Worm (Caenorhabditis elegans) whole organism, L4 larva: ENCODE data around the gene C39E6.2.
A peak's percentile ranks its signal among the peaks of the same experiment; 100 is the strongest.

Experiments
- D1046.2 ChIP-seq: fragments of 200-800 bp; sonication (Bioruptor generic); IDR thresholded peaks from 2 replicates; pipeline ENCODE4 v1.3.6; 2022; ENCODE audit warnings: missing genetic modification characterization, missing compliant biosample characterization
- F44E2.7 ChIP-seq: fragments of 200-800 bp; sonication (Bioruptor generic); IDR thresholded peaks from 2 replicates; pipeline ENCODE4 v2.1.2; 2022; ENCODE audit warnings: missing genetic modification characterization, missing compliant biosample characterization
- R02D3.7 ChIP-seq: fragments of 150-350 bp; sonication (generic microtip); optimal IDR thresholded peaks from 3 replicates; lab custom pipeline; 2014; ENCODE audit warnings: missing biosample characterization, missing genetic modification characterization
- Y105C5A.15 ChIP-seq: fragments of 200-800 bp; sonication (Bioruptor generic); IDR thresholded peaks from 2 replicates; pipeline ENCODE4 v1.3.6; 2022; ENCODE audit warnings: missing genetic modification characterization, missing compliant biosample characterization
- Y48G9A.11 ChIP-seq: fragments of 200-800 bp; sonication (Bioruptor generic); IDR thresholded peaks from 2 replicates; pipeline ENCODE4 v1.3.6; 2022; ENCODE audit warnings: missing genetic modification reagents, missing genetic modification characterization, missing compliant biosample characterization
- Y5F2A.4 ChIP-seq: fragments of 200-800 bp; sonication (Bioruptor generic); optimal IDR thresholded peaks from 2 replicates; lab custom pipeline; 2018; ENCODE audit warnings: mild to moderate bottlenecking, missing genetic modification characterization, missing compliant biosample characterization
- ZK337.2 ChIP-seq: fragments of 200-800 bp; sonication (Bioruptor generic); IDR thresholded peaks from 2 replicates; pipeline ENCODE4 v1.3.6; 2022; ENCODE audit warnings: missing genetic modification reagents, missing genetic modification characterization, missing compliant biosample characterization
- ZK546.5 ChIP-seq, 2 experiments: sonication (generic microtip); optimal IDR thresholded peaks; 2 replicates each; lab custom pipeline; 2017; ENCODE audit warnings: missing biosample characterization in 2 of 2, missing genetic modification characterization in 2 of 2
- aly-2 ChIP-seq: sonication (generic microtip); optimal IDR thresholded peaks from 2 replicates; lab custom pipeline; 2018; ENCODE audit warnings: missing biosample characterization, missing genetic modification characterization
- arid-1 ChIP-seq: fragments of 200-800 bp; sonication (Bioruptor generic); conservative IDR thresholded peaks from 2 replicates; pipeline ENCODE4 v1.3.6; 2022; ENCODE audit warnings: missing genetic modification reagents, missing genetic modification characterization, missing compliant biosample characterization
- attf-4 ChIP-seq: sonication (generic microtip); optimal IDR thresholded peaks from 3 replicates; lab custom pipeline; 2017; ENCODE audit warnings: missing biosample characterization, missing genetic modification characterization
- ceh-28 ChIP-seq: fragments of 150-350 bp; optimal IDR thresholded peaks from 2 replicates; lab custom pipeline; 2014; ENCODE audit warnings: missing biosample characterization, missing genetic modification reagents, missing genetic modification characterization
- ceh-32 ChIP-seq: sonication (generic microtip); optimal IDR thresholded peaks from 2 replicates; lab custom pipeline; 2016; ENCODE audit warnings: mild to moderate bottlenecking, missing genetic modification characterization, missing compliant biosample characterization; ENCODE audit not compliant: poor library complexity
- ceh-82 ChIP-seq: sonication (generic microtip); optimal IDR thresholded peaks from 2 replicates; lab custom pipeline; 2017; ENCODE audit warnings: missing biosample characterization, missing genetic modification characterization
- daf-12 ChIP-seq: fragments of 150-350 bp; optimal IDR thresholded peaks from 2 replicates; lab custom pipeline; 2014; ENCODE audit warnings: missing biosample characterization, missing genetic modification reagents, missing genetic modification characterization
- daf-19 ChIP-seq: fragments of 200-800 bp; sonication (Bioruptor generic); conservative IDR thresholded peaks from 2 replicates; pipeline ENCODE4 v1.3.6; 2022; ENCODE audit warnings: missing genetic modification characterization, missing compliant biosample characterization
- daf-8 ChIP-seq: fragments of 200-800 bp; sonication (Bioruptor generic); IDR thresholded peaks from 2 replicates; pipeline ENCODE4 v1.3.6; 2022; ENCODE audit warnings: missing genetic modification characterization, missing compliant biosample characterization
- dmd-6 ChIP-seq: fragments of 200-800 bp; sonication (Bioruptor generic); IDR thresholded peaks from 2 replicates; pipeline ENCODE4 v1.3.6; 2022; ENCODE audit warnings: missing genetic modification reagents, missing genetic modification characterization, missing compliant biosample characterization
- dmd-9 ChIP-seq: fragments of 200-800 bp; sonication (Bioruptor generic); IDR thresholded peaks from 2 replicates; pipeline ENCODE4 v1.3.6; 2022; ENCODE audit warnings: missing genetic modification reagents, missing genetic modification characterization, missing compliant biosample characterization
- dpl-1 ChIP-seq: fragments of 150-350 bp; optimal IDR thresholded peaks from 2 replicates; lab custom pipeline; 2014; ENCODE audit warnings: missing biosample characterization, missing genetic modification reagents, missing genetic modification characterization
- duxl-1 ChIP-seq: sonication (generic microtip); optimal IDR thresholded peaks from 2 replicates; lab custom pipeline; 2016; ENCODE audit warnings: mild to moderate bottlenecking, missing genetic modification characterization, moderate library complexity, missing compliant biosample characterization; ENCODE audit not compliant: poor library complexity
- egl-27 ChIP-seq: sonication (generic microtip); optimal IDR thresholded peaks from 3 replicates; lab custom pipeline; 2017; ENCODE audit warnings: missing biosample characterization, missing genetic modification reagents, missing genetic modification characterization
- egl-43 ChIP-seq: fragments of 200-800 bp; sonication (Bioruptor generic); IDR thresholded peaks from 2 replicates; pipeline ENCODE4 v1.3.6; 2022; ENCODE audit warnings: missing genetic modification reagents, missing genetic modification characterization, missing compliant biosample characterization
- hlh-11 ChIP-seq: fragments of 200-800 bp; sonication (Bioruptor generic); optimal IDR thresholded peaks from 2 replicates; lab custom pipeline; 2018; ENCODE audit warnings: mild to moderate bottlenecking, missing genetic modification characterization, missing compliant biosample characterization
- hlh-30 ChIP-seq: sonication (generic microtip); optimal IDR thresholded peaks from 2 replicates; lab custom pipeline; 2017; ENCODE audit warnings: antibody characterized with exemption, mild to moderate bottlenecking, missing genetic modification characterization, missing compliant biosample characterization; ENCODE audit not compliant: insufficient read depth
- hmg-1.1 ChIP-seq: fragments of 200-800 bp; sonication (Bioruptor generic); IDR thresholded peaks from 2 replicates; pipeline ENCODE4 v1.3.6; 2022; ENCODE audit warnings: missing genetic modification reagents, missing genetic modification characterization, missing compliant biosample characterization
- jun-1 ChIP-seq: fragments of 150-350 bp; optimal IDR thresholded peaks from 2 replicates; lab custom pipeline; 2014; ENCODE audit warnings: missing biosample characterization, missing genetic modification reagents, missing genetic modification characterization
- lim-7 ChIP-seq: fragments of 200-800 bp; sonication (Bioruptor generic); IDR thresholded peaks from 2 replicates; pipeline ENCODE4 v1.3.6; 2022; ENCODE audit warnings: missing genetic modification characterization, missing compliant biosample characterization
- lin-15B ChIP-seq: fragments of 150-350 bp; sonication (generic microtip); optimal IDR thresholded peaks from 3 replicates; lab custom pipeline; 2014; ENCODE audit warnings: missing biosample characterization, missing genetic modification characterization
- lin-29 ChIP-seq: fragments of 200-800 bp; sonication (Bioruptor generic); IDR thresholded peaks from 2 replicates; pipeline ENCODE4 v1.3.6; 2022; ENCODE audit warnings: missing genetic modification reagents, missing genetic modification characterization, missing compliant biosample characterization
- lin-38 ChIP-seq: fragments of 200-800 bp; sonication (Bioruptor generic); IDR thresholded peaks from 2 replicates; pipeline ENCODE4 v1.3.6; 2022; ENCODE audit warnings: missing genetic modification reagents, missing genetic modification characterization, missing compliant biosample characterization
- lin-39 ChIP-seq: fragments of 150-350 bp; optimal IDR thresholded peaks from 2 replicates; lab custom pipeline; 2014; ENCODE audit warnings: missing biosample characterization, missing genetic modification reagents, missing genetic modification characterization
- lir-3 ChIP-seq: sonication (generic microtip); optimal IDR thresholded peaks from 2 replicates; lab custom pipeline; 2016; ENCODE audit warnings: mild to moderate bottlenecking, missing genetic modification characterization, missing compliant biosample characterization
- lsy-2 ChIP-seq, 2 experiments: fragments of 150-350 bp in 1 of 2; sonication (generic microtip) in 1 of 2; optimal IDR thresholded peaks; 2 replicates each; lab custom pipeline; 2014 to 2017; ENCODE audit warnings: missing biosample characterization in 2 of 2, missing genetic modification characterization in 2 of 2
- madf-5 ChIP-seq, 2 experiments: fragments of 200-800 bp; sonication (Bioruptor generic); IDR thresholded peaks; 2 replicates each; pipeline ENCODE4 v1.3.6; 2022; ENCODE audit warnings: missing compliant biosample characterization in 2 of 2, missing genetic modification characterization in 2 of 2
- mdl-1 ChIP-seq, 2 experiments: fragments of 150-350 bp in 1 of 2; sonication (generic microtip) in 1 of 2; optimal IDR thresholded peaks; 2 replicates each; lab custom pipeline; 2014 to 2017; ENCODE audit warnings: missing biosample characterization in 2 of 2, missing genetic modification characterization in 2 of 2
- mdt-29 ChIP-seq: fragments of 200-800 bp; sonication (Bioruptor generic); IDR thresholded peaks from 2 replicates; pipeline ENCODE4 v1.3.6; 2022; ENCODE audit warnings: missing genetic modification reagents, missing genetic modification characterization, missing compliant biosample characterization
- mes-2 ChIP-seq: sonication (generic microtip); optimal IDR thresholded peaks from 2 replicates; lab custom pipeline; 2016; ENCODE audit warnings: missing genotype, mild to moderate bottlenecking, missing genetic modification characterization, missing compliant biosample characterization; ENCODE audit not compliant: poor library complexity, severe bottlenecking
- mxl-3 ChIP-seq: fragments of 200-800 bp; sonication (Bioruptor generic); optimal IDR thresholded peaks from 2 replicates; lab custom pipeline; 2018; ENCODE audit warnings: mild to moderate bottlenecking, missing genetic modification characterization, missing compliant biosample characterization
- nhr-102 ChIP-seq: sonication (generic microtip); optimal IDR thresholded peaks from 2 replicates; lab custom pipeline; 2016; ENCODE audit warnings: mild to moderate bottlenecking, missing genetic modification characterization, moderate library complexity, missing compliant biosample characterization
- nhr-28 ChIP-seq: fragments of 150-350 bp; optimal IDR thresholded peaks from 2 replicates; lab custom pipeline; 2014; ENCODE audit warnings: missing biosample characterization, missing genetic modification characterization
- nhr-76 ChIP-seq: fragments of 150-350 bp; optimal IDR thresholded peaks from 2 replicates; lab custom pipeline; 2014; ENCODE audit warnings: missing biosample characterization, missing genetic modification characterization
- nhr-77 ChIP-seq: fragments of 150-350 bp; optimal IDR thresholded peaks from 2 replicates; lab custom pipeline; 2014; ENCODE audit warnings: missing biosample characterization, missing genetic modification characterization
- php-3 ChIP-seq: fragments of 200-800 bp; sonication (Bioruptor generic); IDR thresholded peaks from 2 replicates; pipeline ENCODE4 v1.3.6; 2022; ENCODE audit warnings: missing genetic modification reagents, missing genetic modification characterization, missing compliant biosample characterization
- saeg-2 ChIP-seq: fragments of 200-800 bp; sonication (Bioruptor generic); IDR thresholded peaks from 2 replicates; pipeline ENCODE4 v1.3.6; 2022; ENCODE audit warnings: missing genetic modification reagents, missing genetic modification characterization, missing compliant biosample characterization
- set-16 ChIP-seq: fragments of 200-800 bp; sonication (Bioruptor generic); IDR thresholded peaks from 2 replicates; pipeline ENCODE4 v1.3.6; 2022; ENCODE audit warnings: missing genetic modification reagents, missing genetic modification characterization, missing compliant biosample characterization
- snpc-4 ChIP-seq: fragments of 150-350 bp; optimal IDR thresholded peaks from 2 replicates; lab custom pipeline; 2014; ENCODE audit warnings: missing biosample characterization, missing genetic modification characterization
- tag-97 ChIP-seq: fragments of 200-800 bp; sonication (Bioruptor generic); IDR thresholded peaks from 2 replicates; pipeline ENCODE4 v1.3.6; 2022; ENCODE audit warnings: missing genetic modification characterization, missing compliant biosample characterization
- zfp-3 ChIP-seq: fragments of 200-800 bp; sonication (Bioruptor generic); conservative IDR thresholded peaks from 2 replicates; pipeline ENCODE4 v1.3.6; 2022; ENCODE audit warnings: missing genetic modification reagents, missing genetic modification characterization, missing compliant biosample characterization
- zip-11 ChIP-seq: fragments of 200-800 bp; sonication (Bioruptor generic); IDR thresholded peaks from 2 replicates; pipeline ENCODE4 v1.3.6; 2022; ENCODE audit warnings: missing genetic modification characterization, missing compliant biosample characterization

C39E6.2 gene

ce11 chrX:4711698-4712329, 43.1 kb downstream of the C39E6.2 start, which contains the start of the genes dnj-14 and glit-1:
Gene dnj-14, minus strand, starts transcription at chrX:4711748.
Gene glit-1, plus strand, starts transcription at chrX:4712279.
- TF ChIP-seq lin-39 (tag; lab: Kevin White, UChicago) (no peak), dmd-6 (GFP tag; lab: Robert Waterston, UW) (peak; percentile 89), set-16 (GFP tag; lab: Robert Waterston, UW) (peak; percentile 57; the same call in 1 of the 2 replicates), dpl-1 (GFP tag; lab: Kevin White, UChicago) (peak; percentile 76), R02D3.7 (tag; lab: Kevin White, UChicago) (no peak), ceh-28 (tag; lab: Kevin White, UChicago) (peak; percentile 16), nhr-77 (tag; lab: Kevin White, UChicago) (peak; percentile 95), attf-4 (no peak), ZK337.2 (no peak), hlh-11 (tag; lab: Kevin White, UChicago) (peak; percentile 98), egl-27 (tag; lab: Kevin White, UChicago) (no peak), snpc-4 (tag; lab: Kevin White, UChicago) (no peak), lin-29 (GFP tag; lab: Robert Waterston, UW) (no peak), mdt-29 (GFP tag; lab: Robert Waterston, UW) (peak; percentile 47; the same call in 1 of the 2 replicates), ZK546.5 (tag; optimal IDR thresholded peaks at IDR 0.05; lab: Kevin White, UChicago) (peak in 1 of 2 experiments; percentile 67), daf-8 (GFP tag; lab: Robert Waterston, UW) (no peak), D1046.2 (GFP tag; lab: Robert Waterston, UW) (peak; percentile 99), zfp-3 (GFP tag; lab: Robert Waterston, UW) (no peak), Y5F2A.4 (GFP tag; lab: Kevin White, UChicago) (no peak), lim-7 (0 out of 2 replicates have a peak, but pooled peaks have one; percentile 11), tag-97 (no peak), mxl-3 (peak; percentile 88), nhr-76 (tag; lab: Kevin White, UChicago) (no peak), arid-1 (GFP tag; lab: Robert Waterston, UW) (peak; percentile 30; the same call in 1 of the 2 replicates), hmg-1.1 (peak; percentile 88), hlh-30 (peak; percentile 96), egl-43 (GFP tag; lab: Robert Waterston, UW) (peak; percentile 66; the same call in 1 of the 2 replicates), Y48G9A.11 (GFP tag; lab: Robert Waterston, UW) (no peak), ceh-82 (tag; lab: Kevin White, UChicago) (no peak), nhr-28 (tag; lab: Kevin White, UChicago) (peak; percentile 83), lsy-2 (tag; optimal IDR thresholded peaks at IDR 0.05; lab: Kevin White, UChicago) (peak; percentile 95 to 98), lin-15B (peak; percentile 18), madf-5 (GFP tag; IDR thresholded peaks at IDR 0.05; lab: Robert Waterston, UW) (0 out of 4 replicates have a peak, but pooled peaks of 1 of the 2 experiments have one; percentile 40), mes-2 (tag; lab: Kevin White, UChicago) (peak; percentile 90), lir-3 (tag; lab: Kevin White, UChicago) (no peak), lin-38 (GFP tag; lab: Robert Waterston, UW) (peak; percentile 91), jun-1 (tag; lab: Kevin White, UChicago) (peak; percentile 76), Y105C5A.15 (GFP tag; lab: Robert Waterston, UW) (no peak), F44E2.7 (GFP tag; lab: Robert Waterston, UW) (no peak), duxl-1 (tag; lab: Kevin White, UChicago) (peak; percentile 80), ceh-32 (tag; lab: Kevin White, UChicago) (no peak), dmd-9 (GFP tag; lab: Robert Waterston, UW) (peak; percentile 57; the same call in 1 of the 2 replicates), zip-11 (GFP tag; lab: Robert Waterston, UW) (no peak), nhr-102 (tag; lab: Kevin White, UChicago) (peak; percentile 64), aly-2 (tag; lab: Kevin White, UChicago) (no peak), php-3 (peak; percentile 89), daf-19 (GFP tag; lab: Robert Waterston, UW) (no peak), daf-12 (tag; lab: Kevin White, UChicago) (no peak), mdl-1 (tag; optimal IDR thresholded peaks at IDR 0.05; lab: Kevin White, UChicago) (peak; percentile 21 to 91), saeg-2 (GFP tag; lab: Robert Waterston, UW) (peak; percentile 80)
